Worm (Caenorhabditis elegans): ENCODE data around the gene col-166.

ce11 chrX:6247013-6247412 is 32.8 kb upstream of the col-166 start:
- no peak for TF ChIP-seq dao-5 (tag; optimal IDR thresholded peaks at IDR 0.05)
- no peak for TF ChIP-seq him-1 (tag; optimal IDR thresholded peaks at IDR 0.05)

Measured in whole organism, L4/young adult.